Fruit fly (Drosophila melanogaster): ENCODE measurements around the gene Cpr72Eb.

Cpr72Eb gene

DNA sequence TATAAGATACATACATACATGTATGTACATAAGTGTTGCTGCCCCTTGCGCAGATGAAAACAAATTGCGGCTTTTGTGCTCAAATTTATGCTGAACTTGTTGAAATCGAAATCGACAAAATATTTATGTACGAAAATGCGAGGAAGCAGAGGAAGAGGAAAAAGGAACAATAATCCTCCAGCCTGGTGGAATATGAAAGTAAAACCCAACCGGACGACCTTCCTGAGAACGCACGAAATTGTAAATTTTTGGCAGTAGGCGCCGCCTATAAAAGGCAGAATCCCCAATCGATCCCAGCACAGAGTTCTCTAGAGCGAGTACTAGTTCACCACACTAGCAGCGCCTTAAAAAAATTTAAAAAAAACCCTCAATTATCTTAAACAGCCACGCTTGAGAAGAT is at the start of gene Cpr72Eb:
Gene Cpr72Eb (plus strand): TSS at position 301 of the 400 bp plus-strand sequence.
- no peak for TF ChIP-seq CTCF (optimal IDR thresholded peaks at IDR 0.05)
- no peak for TF ChIP-seq CG8478 (optimal IDR thresholded peaks at IDR 0.05)

DNA sequence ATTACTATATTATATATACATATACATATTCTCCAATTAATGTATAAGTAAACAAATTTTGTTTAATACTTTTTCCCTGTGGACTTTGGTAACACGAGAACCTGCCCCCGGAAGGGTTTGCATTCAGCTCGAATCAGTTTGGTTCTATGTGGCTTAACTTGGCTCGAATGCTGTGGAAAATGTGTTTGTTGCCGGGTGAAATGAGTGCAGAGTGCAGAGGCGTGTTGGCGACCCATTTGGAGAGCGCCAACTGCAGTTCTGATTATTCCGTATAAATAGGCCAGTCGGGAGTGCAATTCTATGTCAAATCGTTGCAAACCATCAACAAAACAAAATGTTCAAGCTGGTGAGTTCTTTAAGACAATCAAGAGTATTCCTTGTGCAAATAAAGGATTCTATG is 47.0 kb upstream of the Cpr72Eb start, which contains the start of gene Nplp3:
Gene Nplp3 (plus strand): TSS at position 301 of the 400 bp plus-strand sequence.
- TF ChIP-seq CTCF (optimal IDR thresholded peaks at IDR 0.05), result no peak
- no peak for TF ChIP-seq CG8478 (optimal IDR thresholded peaks at IDR 0.05)

DNA sequence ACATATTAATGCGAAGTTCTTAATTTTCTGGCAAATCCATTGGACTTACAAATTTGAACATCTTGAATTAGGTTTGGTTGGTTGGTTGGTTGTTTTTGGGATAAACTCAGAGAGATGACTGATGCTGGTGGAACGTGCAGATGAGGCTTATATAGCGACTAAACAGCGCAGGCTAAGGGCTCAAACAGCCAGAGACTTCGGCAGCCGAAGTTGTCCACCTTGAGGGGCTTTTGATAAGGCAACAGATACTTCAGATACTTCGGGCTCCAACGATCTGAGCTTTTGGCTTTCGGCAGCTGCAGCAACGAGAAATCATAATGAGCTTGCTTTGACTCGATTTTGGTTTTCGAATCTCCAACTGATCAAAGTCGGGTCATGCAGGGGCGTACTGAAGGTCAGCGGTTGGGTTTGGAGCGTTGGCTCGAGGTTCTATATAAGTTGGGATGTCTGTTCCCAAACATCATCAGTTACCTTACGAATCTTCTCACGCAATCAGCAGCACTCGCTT is 45.2 kb upstream of the Cpr72Eb start, which contains the start of the genes CG13041 and CG13060:
Gene CG13041 (minus strand): TSS at position 128 of the 508 bp plus-strand sequence.
Gene CG13060 (plus strand): TSS at position 458 of the 508 bp plus-strand sequence.
- no peak for TF ChIP-seq CG8478 (optimal IDR thresholded peaks at IDR 0.05)
- no peak for TF ChIP-seq CTCF (optimal IDR thresholded peaks at IDR 0.05)

DNA sequence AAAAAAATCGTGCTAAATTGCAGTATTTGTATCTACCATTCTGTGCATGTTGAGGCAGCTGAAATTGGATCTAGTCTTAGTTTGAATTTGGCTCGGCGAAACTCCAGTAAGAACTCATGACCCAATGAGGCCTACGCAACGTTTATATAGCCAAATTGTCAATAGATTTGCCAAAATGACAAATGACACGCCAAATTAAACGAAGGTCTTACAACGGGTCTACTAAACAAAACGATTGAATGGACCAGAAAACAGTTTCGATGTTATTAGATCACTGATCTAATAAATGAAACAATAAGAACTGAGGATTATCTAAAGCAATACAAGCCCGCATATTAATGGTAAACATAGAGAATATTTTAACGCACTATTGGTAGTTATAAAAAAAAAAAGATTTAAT is 43.5 kb upstream of the Cpr72Eb start, which contains the start of gene CG42718:
Gene CG42718 (minus strand): TSS at position 101 of the 400 bp plus-strand sequence.
- no peak for TF ChIP-seq CTCF (optimal IDR thresholded peaks at IDR 0.05)
- no peak for TF ChIP-seq CG8478 (optimal IDR thresholded peaks at IDR 0.05)

DNA sequence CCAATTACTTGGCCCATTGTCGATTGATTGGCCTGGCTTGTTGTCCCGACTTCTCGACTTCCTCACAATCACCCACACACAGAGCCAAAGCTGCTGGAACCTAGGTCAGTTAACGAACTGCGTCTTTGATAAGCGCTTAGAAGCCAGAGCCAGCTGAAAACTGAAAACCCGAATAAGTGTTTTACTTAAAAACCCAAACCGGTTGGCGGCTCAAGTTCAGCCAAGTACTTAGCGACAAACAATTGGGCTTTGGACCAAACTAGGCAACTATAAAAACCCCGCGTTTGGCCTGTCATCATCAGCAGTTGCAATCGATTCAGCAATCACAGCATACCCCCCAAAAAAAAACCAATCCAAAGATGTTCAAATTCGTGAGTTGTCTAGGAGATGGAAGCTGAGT is 41.3 kb upstream of the Cpr72Eb start, which contains the start of gene CG13059:
Gene CG13059 (plus strand): TSS at position 301 of the 400 bp plus-strand sequence.
- TF ChIP-seq CTCF (optimal IDR thresholded peaks at IDR 0.05) (no peak), CG8478 (optimal IDR thresholded peaks at IDR 0.05) (no peak)

DNA sequence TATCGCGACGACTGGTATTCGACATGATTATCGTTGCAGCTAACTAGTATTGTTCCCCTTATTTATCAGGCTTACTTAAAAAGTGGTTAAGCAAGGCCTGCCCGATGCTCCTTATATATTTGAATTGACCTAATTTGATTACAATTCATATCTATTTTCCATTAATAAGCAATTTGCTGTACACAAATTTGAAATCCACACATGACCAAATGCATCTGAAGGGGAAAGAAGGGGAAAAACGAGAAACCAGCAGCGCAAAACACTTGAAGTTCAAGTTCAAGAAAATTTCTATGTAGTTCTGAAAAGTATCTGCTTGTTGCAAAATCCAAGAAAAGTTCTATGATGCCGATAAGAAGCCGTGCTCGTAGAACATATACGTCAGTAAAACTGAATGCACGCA is 38.0 kb upstream of the Cpr72Eb start, which contains the start of the genes CG13040 and CG13039:
Gene CG13040 (minus strand): TSS at position 101 of the 400 bp plus-strand sequence.
Gene CG13039 (minus strand): TSS at position 106 of the 400 bp plus-strand sequence.
- TF ChIP-seq CG8478 (optimal IDR thresholded peaks at IDR 0.05), result no peak
- no peak for TF ChIP-seq CTCF (optimal IDR thresholded peaks at IDR 0.05)

DNA sequence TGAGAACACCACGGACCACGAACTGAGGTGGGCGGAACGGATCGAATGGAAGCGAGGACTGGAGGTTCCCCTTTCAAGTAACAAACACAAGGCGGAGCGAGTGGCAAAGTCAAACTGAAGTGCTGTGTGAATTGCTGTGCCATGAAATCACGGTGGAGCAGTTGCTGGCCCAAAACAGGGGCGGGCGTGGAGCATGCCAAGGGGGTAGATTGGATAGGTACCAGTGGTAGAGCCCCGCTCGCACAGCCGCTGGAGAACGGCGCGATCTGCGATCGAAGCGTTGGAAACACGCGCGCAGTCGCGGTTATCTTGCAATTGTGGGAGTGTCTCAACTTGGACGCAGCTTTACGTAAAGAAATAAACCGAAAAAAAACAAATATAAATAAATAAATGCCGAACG is 36.9 kb upstream of the Cpr72Eb start, which contains the start of gene CG13038:
Gene CG13038 (minus strand): TSS at position 118 of the 400 bp plus-strand sequence.
- TF ChIP-seq CG8478 (optimal IDR thresholded peaks at IDR 0.05) (no peak), CTCF (optimal IDR thresholded peaks at IDR 0.05) (no peak)

DNA sequence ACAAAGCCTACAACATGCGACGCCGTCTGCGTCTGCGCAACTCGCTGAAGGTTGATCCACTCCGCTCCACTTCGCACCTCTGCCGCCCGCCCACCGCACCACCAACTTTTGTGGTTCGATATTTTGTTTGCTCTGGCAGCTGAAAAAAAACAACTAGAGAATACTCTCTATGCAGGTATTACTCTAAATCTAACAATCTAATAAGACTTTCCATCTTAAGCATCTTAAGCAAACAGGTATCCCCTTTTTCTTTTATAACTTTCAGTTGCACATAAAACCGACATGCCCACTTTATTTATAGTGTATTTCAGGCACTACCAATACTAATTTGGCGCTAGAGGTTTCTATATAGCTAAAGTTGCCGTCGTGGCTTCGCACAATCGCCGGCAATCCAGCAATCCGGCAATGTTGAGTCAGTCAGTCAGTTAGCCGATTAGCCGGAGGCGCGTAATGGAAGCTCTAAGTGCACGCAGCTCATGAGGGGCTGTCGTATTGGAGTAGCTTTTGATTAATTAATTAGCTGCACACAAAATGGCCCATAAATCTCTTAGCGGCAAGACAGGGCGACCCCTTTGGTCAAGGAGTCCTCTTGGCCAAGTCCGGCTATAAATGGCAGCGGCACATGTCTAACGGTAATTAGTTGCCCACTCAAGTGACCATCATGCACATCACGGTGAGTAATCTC is 36.4 kb upstream of the Cpr72Eb start, which contains the start of gene CG13058:
Gene CG13058 (plus strand): TSS at position 635 of the 685 bp plus-strand sequence.
- TF ChIP-seq CG8478 (optimal IDR thresholded peaks at IDR 0.05), result no peak
- TF ChIP-seq CTCF (optimal IDR thresholded peaks at IDR 0.05), result no peak

DNA sequence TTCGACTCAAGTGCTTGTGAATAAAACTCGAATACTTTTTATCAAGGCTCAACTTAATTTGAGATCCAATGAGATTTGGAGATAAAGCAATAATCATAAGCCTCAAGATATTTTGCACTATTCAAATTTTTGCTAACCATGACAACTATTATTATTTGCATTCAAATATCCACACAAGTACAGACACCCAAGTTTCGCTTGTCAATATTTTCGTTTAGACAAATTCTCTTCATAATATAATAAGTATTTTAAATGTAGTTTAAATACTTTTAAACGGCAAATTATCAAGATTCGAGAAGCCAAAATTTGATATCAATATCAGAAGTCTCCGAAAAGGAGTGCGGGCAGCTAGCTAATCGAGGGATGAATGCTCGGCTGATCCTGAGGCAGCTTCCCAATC is 35.2 kb upstream of the Cpr72Eb start, which contains the start of gene CG33061:
Gene CG33061 (plus strand): TSS at position 301 of the 400 bp plus-strand sequence.
- no peak for TF ChIP-seq CG8478 (optimal IDR thresholded peaks at IDR 0.05)
- TF ChIP-seq CTCF (optimal IDR thresholded peaks at IDR 0.05), result no peak

DNA sequence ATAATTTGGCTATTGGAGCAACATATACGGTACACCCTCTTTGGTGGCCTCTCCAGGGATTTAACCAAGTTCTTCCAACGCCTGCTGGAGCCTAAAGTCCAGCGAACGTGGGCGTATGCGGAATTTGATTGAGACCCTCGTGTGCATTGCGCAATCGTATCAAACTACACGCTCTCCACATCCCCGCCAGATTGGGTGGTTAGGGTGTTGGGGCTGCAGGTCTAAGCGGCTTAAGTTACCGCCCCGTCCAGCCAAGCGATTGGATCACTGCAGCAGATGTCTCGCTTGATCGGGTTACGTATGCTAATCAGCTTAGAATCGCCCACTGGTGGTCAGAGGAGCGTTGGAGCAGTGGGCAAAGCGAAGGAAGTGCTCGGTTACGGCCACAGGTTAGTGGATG is 34.0 kb upstream of the Cpr72Eb start, which contains the start of gene CG33060:
Gene CG33060 (plus strand): TSS at position 301 of the 400 bp plus-strand sequence.
- TF ChIP-seq CTCF (optimal IDR thresholded peaks at IDR 0.05) (no peak), CG8478 (optimal IDR thresholded peaks at IDR 0.05) (no peak)

DNA sequence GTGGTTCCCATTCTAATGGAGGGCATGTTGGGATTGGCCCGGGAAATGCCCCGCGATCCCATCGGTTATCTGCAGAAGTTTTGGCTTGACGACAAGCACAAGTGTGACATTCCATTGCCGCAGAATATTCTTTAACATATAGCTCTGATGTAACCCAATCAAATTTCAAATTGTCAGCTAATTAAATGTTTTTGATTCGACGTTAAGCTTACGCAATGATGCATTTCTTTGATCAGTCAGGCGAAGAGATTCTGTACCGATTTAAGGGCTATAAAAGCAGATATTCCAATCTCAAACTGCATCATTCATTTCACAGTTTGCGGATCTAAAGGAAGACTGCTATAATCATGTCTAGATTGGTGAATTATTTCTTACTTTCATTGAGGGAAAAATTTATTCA is 33.1 kb upstream of the Cpr72Eb start, which contains the start of gene retinin:
Gene retinin (plus strand): TSS at position 301 of the 400 bp plus-strand sequence.
- no peak for TF ChIP-seq CTCF (optimal IDR thresholded peaks at IDR 0.05)
- TF ChIP-seq CG8478 (optimal IDR thresholded peaks at IDR 0.05), result no peak

DNA sequence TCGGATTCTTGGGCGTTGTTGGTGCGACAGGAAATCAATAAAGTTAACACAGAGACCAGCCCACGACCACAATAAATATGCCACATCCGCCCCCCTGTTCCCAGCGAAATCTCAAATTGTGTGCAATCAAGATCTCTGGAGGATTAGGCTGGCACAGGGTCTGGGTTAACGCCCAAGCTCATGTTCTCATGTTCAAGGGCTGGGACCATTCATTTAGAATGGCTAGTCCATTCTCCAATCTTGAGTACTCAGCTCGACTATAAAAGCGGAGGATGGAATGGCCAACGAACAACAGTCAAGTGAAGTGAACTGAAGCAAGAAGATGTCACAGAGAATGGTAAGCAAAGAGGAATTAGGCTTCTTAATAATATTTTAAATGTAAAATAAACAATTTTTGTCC is 31.7 kb upstream of the Cpr72Eb start, which contains the start of gene CG13056:
Gene CG13056 (plus strand): TSS at position 301 of the 400 bp plus-strand sequence.
- TF ChIP-seq CG8478 (optimal IDR thresholded peaks at IDR 0.05) (no peak), CTCF (optimal IDR thresholded peaks at IDR 0.05) (no peak)

DNA sequence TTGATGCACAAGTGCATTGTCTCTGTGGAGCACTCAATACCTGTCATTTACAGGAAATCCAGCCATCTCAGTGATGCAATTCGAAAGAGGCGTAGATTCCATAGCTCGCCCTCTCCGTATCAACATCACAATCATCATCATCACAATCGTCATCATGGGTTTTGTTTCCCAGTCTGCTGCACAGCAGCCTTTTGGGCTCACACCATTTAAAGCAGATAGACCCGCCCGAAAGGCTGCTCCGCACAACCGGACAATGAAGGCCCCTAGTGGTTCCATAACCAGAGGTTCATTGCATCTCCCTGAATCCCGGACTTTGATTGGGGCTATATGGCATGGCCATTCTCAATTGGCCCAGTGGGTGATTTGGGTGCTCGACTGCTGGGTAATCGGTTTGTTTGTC is 29.8 kb upstream of the Cpr72Eb start:
- TF ChIP-seq CTCF (optimal IDR thresholded peaks at IDR 0.05), result no peak

DNA sequence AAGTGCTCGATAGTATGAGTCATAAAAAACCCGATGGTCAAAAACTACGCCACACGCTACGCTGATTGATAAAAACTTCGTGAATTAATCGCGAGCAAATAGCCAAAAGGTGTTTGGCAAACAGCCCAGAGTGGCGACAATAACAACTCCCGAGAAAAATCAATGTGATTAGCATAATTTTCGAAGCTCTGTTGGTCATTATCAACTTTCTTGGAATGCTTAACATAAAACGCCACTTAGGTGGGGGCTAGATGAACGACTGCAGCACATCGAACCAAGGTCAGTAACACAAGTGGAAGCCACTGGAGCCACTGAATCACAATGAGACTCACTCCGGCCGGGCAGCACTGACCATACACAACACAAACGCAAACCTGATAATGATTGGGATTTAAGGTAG is 27.0 kb upstream of the Cpr72Eb start:
- no peak for TF ChIP-seq CTCF (optimal IDR thresholded peaks at IDR 0.05)
- no peak for TF ChIP-seq CG8478 (optimal IDR thresholded peaks at IDR 0.05)

DNA sequence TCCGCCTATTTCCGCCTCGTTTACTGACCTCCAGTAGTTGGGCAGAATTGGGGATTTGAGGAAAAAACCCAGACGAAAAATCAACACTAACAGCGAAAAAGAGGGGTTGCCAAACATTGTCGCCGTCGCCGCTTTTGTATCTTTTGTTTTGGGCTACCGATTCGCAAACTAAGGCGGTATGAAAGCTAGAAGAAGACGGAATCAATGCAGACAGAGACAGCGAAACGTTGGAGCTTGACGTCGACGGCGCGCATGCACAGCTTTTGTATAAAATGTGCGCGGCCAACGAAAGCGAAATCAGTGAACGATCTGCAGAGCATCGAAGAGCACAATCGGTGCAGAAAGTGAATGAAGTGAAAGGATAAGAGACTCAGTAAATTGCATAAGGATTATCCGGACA is 26.0 kb upstream of the Cpr72Eb start, which contains the start of gene CG4998:
Gene CG4998 (plus strand): TSS at position 301 of the 400 bp plus-strand sequence.
- TF ChIP-seq CTCF (optimal IDR thresholded peaks at IDR 0.05) (no peak), CG8478 (optimal IDR thresholded peaks at IDR 0.05) (no peak)
